Worm (Caenorhabditis elegans) whole organism, L1 larva: ENCODE measurements around the gene T05A12.4.

Experiments
- zip-4 ChIP-seq: fragments of 200-800 bp; sonication (Bioruptor generic); optimal IDR thresholded peaks from 2 replicates; lab custom pipeline; 2018; ENCODE audit warnings: mild to moderate bottlenecking, missing genetic modification characterization, moderate library complexity, missing compliant biosample characterization
- ztf-11 ChIP-seq, 2 experiments: sonication (generic microtip); optimal IDR thresholded peaks; 2 replicates each; lab custom pipeline; 2016 to 2017; ENCODE audit warnings: missing genetic modification characterization in 2 of 2, missing biosample characterization in 1 of 2, missing compliant biosample characterization in 1 of 2

ce11 chrIV:6904606-6905005 is 16.9 kb downstream of the T05A12.4 start:
- TF ChIP-seq ztf-11 (tag; optimal IDR thresholded peaks at IDR 0.05; lab: Kevin White, UChicago) (no peak), zip-4 (GFP tag; lab: Kevin White, UChicago) (no peak)
